Fruit fly (Drosophila melanogaster) whole organism, embryonic: ENCODE measurements around the gene CG9775.

Source experiments
- Adf1 ChIP-seq: fragments of 200-800 bp; sonication (Bioruptor generic); IDR thresholded peaks from 2 replicates; pipeline ENCODE4 v1.3.6; 2022; ENCODE audit warnings: missing biosample characterization, missing genetic modification characterization
- CG11695 ChIP-seq: fragments of 200-800 bp; sonication (Bioruptor generic); IDR thresholded peaks from 3 replicates; pipeline ENCODE4 v1.3.6; 2022; ENCODE audit warnings: missing biosample characterization, missing genetic modification characterization
- CG12104 ChIP-seq: fragments of 200-800 bp; sonication (Bioruptor generic); optimal IDR thresholded peaks from 3 replicates; lab custom pipeline; 2016; ENCODE audit warnings: missing biosample characterization, missing genetic modification characterization
- CG12391 ChIP-seq: fragments of 200-800 bp; sonication (Bioruptor generic); optimal IDR thresholded peaks from 3 replicates; lab custom pipeline; 2018; ENCODE audit warnings: missing biosample characterization, mild to moderate bottlenecking, missing genetic modification characterization, moderate library complexity
- CG12769 ChIP-seq: fragments of 200-800 bp; sonication (Bioruptor generic); optimal IDR thresholded peaks from 2 replicates; lab custom pipeline; 2019; ENCODE audit warnings: missing biosample characterization, mild to moderate bottlenecking, missing genetic modification characterization, moderate library complexity
- CG15269 ChIP-seq: fragments of 200-800 bp; sonication (Bioruptor generic); optimal IDR thresholded peaks from 2 replicates; lab custom pipeline; 2018; ENCODE audit warnings: missing biosample characterization, mild to moderate bottlenecking, missing genetic modification characterization, moderate library complexity
- CG15601 ChIP-seq: fragments of 200-800 bp; sonication (Bioruptor generic); optimal IDR thresholded peaks from 3 replicates; lab custom pipeline; 2019; ENCODE audit warnings: missing biosample characterization, mild to moderate bottlenecking, missing genetic modification characterization, moderate library complexity
- CG1603 ChIP-seq: fragments of 200-800 bp; sonication (Bioruptor generic); optimal IDR thresholded peaks from 2 replicates; lab custom pipeline; 2019; ENCODE audit warnings: missing biosample characterization, mild to moderate bottlenecking, missing genetic modification characterization, moderate library complexity
- CG17802 ChIP-seq: fragments of 200-800 bp; sonication (Bioruptor generic); optimal IDR thresholded peaks from 2 replicates; lab custom pipeline; 2018; ENCODE audit warnings: missing biosample characterization, mild to moderate bottlenecking, missing genetic modification characterization, moderate library complexity
- CG2712 ChIP-seq: fragments of 200-800 bp; optimal IDR thresholded peaks from 3 replicates; lab custom pipeline; 2019; ENCODE audit warnings: missing biosample characterization, mild to moderate bottlenecking, missing genetic modification characterization, moderate library complexity
- CG2889 ChIP-seq: fragments of 200-800 bp; sonication (Bioruptor generic); IDR thresholded peaks from 3 replicates; pipeline ENCODE4 v1.3.6; 2022; ENCODE audit warnings: missing biosample characterization, missing genetic modification characterization
- CG3995 ChIP-seq: fragments of 200-800 bp; sonication (Bioruptor generic); optimal IDR thresholded peaks from 3 replicates; lab custom pipeline; 2016; ENCODE audit warnings: missing biosample characterization, missing genetic modification characterization
- CG6689 ChIP-seq: fragments of 200-800 bp; sonication (Bioruptor generic); IDR thresholded peaks from 2 replicates; pipeline ENCODE4 v1.3.6; 2022; ENCODE audit warnings: missing biosample characterization, missing genetic modification characterization
- CG7556 ChIP-seq: fragments of 200-800 bp; sonication (Bioruptor generic); optimal IDR thresholded peaks from 2 replicates; lab custom pipeline; 2017; ENCODE audit warnings: missing biosample characterization, mild to moderate bottlenecking, missing genetic modification characterization
- CG8281 ChIP-seq: fragments of 200-800 bp; sonication (Bioruptor generic); optimal IDR thresholded peaks from 2 replicates; lab custom pipeline; 2018; ENCODE audit warnings: missing biosample characterization, mild to moderate bottlenecking, missing genetic modification characterization, moderate library complexity
- CG8359 ChIP-seq: fragments of 200-800 bp; sonication (Bioruptor generic); optimal IDR thresholded peaks from 2 replicates; lab custom pipeline; 2017; ENCODE audit warnings: missing biosample characterization, mild to moderate bottlenecking, missing genetic modification characterization, borderline replicate concordance
- CG8478 ChIP-seq: fragments of >200 bp; optimal IDR thresholded peaks from 2 replicates; lab custom pipeline; 2018
- CG9817 ChIP-seq: fragments of 200-800 bp; sonication (Bioruptor generic); optimal IDR thresholded peaks from 2 replicates; lab custom pipeline; 2018; ENCODE audit warnings: missing biosample characterization, mild to moderate bottlenecking, missing genetic modification characterization, moderate library complexity
- D ChIP-seq, 2 experiments: fragments of 200-800 bp in 1 of 2; fragments of >200 bp in 1 of 2; sonication (Bioruptor generic) in 1 of 2; optimal IDR thresholded peaks; 2 replicates in 1 of 2; 3 replicates in 1 of 2; lab custom pipeline; 2017; ENCODE audit warnings: mild to moderate bottlenecking in 1 of 2, missing biosample characterization in 1 of 2, missing genetic modification characterization in 1 of 2, missing genetic modification reagents in 1 of 2
- Dref ChIP-seq: fragments of 200-800 bp; sonication (Bioruptor generic); IDR thresholded peaks from 2 replicates; pipeline ENCODE4 v1.3.6; 2022; ENCODE audit warnings: missing biosample characterization, missing genetic modification characterization
- Ets65A ChIP-seq: fragments of 200-800 bp; sonication (Bioruptor generic); peaks from one replicate; lab custom pipeline; 2016; ENCODE audit warnings: missing biosample characterization, missing genetic modification characterization
- Ets97D ChIP-seq: fragments of 200-800 bp; sonication (Bioruptor generic); optimal IDR thresholded peaks from 3 replicates; lab custom pipeline; 2016; ENCODE audit warnings: missing biosample characterization, missing genetic modification characterization
- Hr39 ChIP-seq: fragments of >200 bp; optimal IDR thresholded peaks from 2 replicates; lab custom pipeline; 2017
- Lim3 ChIP-seq: fragments of 200-800 bp; sonication (Bioruptor generic); IDR thresholded peaks from 2 replicates; pipeline ENCODE4 v1.3.6; 2022; ENCODE audit warnings: missing biosample characterization, missing genetic modification characterization
- MESR4 ChIP-seq: fragments of 200-800 bp; sonication (Bioruptor generic); optimal IDR thresholded peaks from 2 replicates; lab custom pipeline; 2018; ENCODE audit warnings: missing biosample characterization, mild to moderate bottlenecking, missing genetic modification characterization, moderate library complexity
- Oli ChIP-seq: fragments of 200-800 bp; sonication (Bioruptor generic); optimal IDR thresholded peaks from 2 replicates; lab custom pipeline; 2018; ENCODE audit warnings: missing biosample characterization, mild to moderate bottlenecking, missing genetic modification characterization, moderate library complexity
- Ptx1 ChIP-seq: fragments of 200-800 bp; sonication (Bioruptor generic); IDR thresholded peaks from 2 replicates; pipeline ENCODE4 v1.3.6; 2022; ENCODE audit warnings: missing biosample characterization, missing genetic modification characterization
- Scr ChIP-seq: fragments of 200-800 bp; sonication (Bioruptor generic); IDR thresholded peaks from 2 replicates; pipeline ENCODE4 v1.3.6; 2022; ENCODE audit warnings: missing biosample characterization, missing genetic modification characterization; ENCODE audit not compliant: partially characterized antibody
- Side ChIP-seq: fragments of 200-800 bp; sonication (Bioruptor generic); optimal IDR thresholded peaks from 2 replicates; lab custom pipeline; 2016; ENCODE audit warnings: missing biosample characterization, missing genetic modification characterization
- Sox100B ChIP-seq: fragments of 200-800 bp; sonication (Bioruptor generic); optimal IDR thresholded peaks from 3 replicates; lab custom pipeline; 2018; ENCODE audit warnings: missing biosample characterization, mild to moderate bottlenecking, missing genetic modification characterization
- Tbp ChIP-seq: fragments of >200 bp; optimal IDR thresholded peaks from 2 replicates; lab custom pipeline; 2018; ENCODE audit warnings: missing biosample characterization, missing genetic modification characterization
- Trl ChIP-seq, 3 experiments: fragments of >200 bp in 2 of 3; fragments of 200-800 bp in 1 of 3; sonication (Bioruptor generic) in 1 of 3; optimal IDR thresholded peaks; 2 replicates in 1 of 3; 3 replicates in 2 of 3; lab custom pipeline; 2016 to 2017; ENCODE audit warnings: missing biosample characterization in 1 of 3, missing genetic modification characterization in 1 of 3
- chn ChIP-seq: fragments of 200-800 bp; sonication (Bioruptor generic); optimal IDR thresholded peaks from 2 replicates; lab custom pipeline; 2016; ENCODE audit warnings: missing biosample characterization, missing genetic modification characterization
- crc ChIP-seq: fragments of 200-800 bp; sonication (Bioruptor generic); optimal IDR thresholded peaks from 2 replicates; lab custom pipeline; 2016; ENCODE audit warnings: missing biosample characterization, missing genetic modification characterization
- emc ChIP-seq: fragments of 200-800 bp; sonication (Bioruptor generic); optimal IDR thresholded peaks from 2 replicates; lab custom pipeline; 2016; ENCODE audit warnings: missing biosample characterization, missing genetic modification characterization
- ftz-f1 ChIP-seq: fragments of 200-800 bp; sonication (Bioruptor generic); optimal IDR thresholded peaks from 2 replicates; lab custom pipeline; 2016; ENCODE audit warnings: missing biosample characterization, missing genetic modification characterization
- fu2 ChIP-seq: fragments of 200-800 bp; sonication (Bioruptor generic); optimal IDR thresholded peaks from 2 replicates; lab custom pipeline; 2016; ENCODE audit warnings: missing biosample characterization, missing genetic modification characterization
- gro ChIP-seq: fragments of 200-800 bp; sonication (Bioruptor generic); optimal IDR thresholded peaks from 2 replicates; lab custom pipeline; 2016; ENCODE audit warnings: missing biosample characterization, missing genetic modification characterization
- jing ChIP-seq: fragments of 200-800 bp; sonication (Bioruptor generic); optimal IDR thresholded peaks from 2 replicates; lab custom pipeline; 2018; ENCODE audit warnings: missing biosample characterization, mild to moderate bottlenecking, missing genetic modification characterization
- kah ChIP-seq: fragments of 200-800 bp; sonication (Bioruptor generic); optimal IDR thresholded peaks from 2 replicates; lab custom pipeline; 2018; ENCODE audit warnings: missing biosample characterization, mild to moderate bottlenecking, missing genetic modification characterization
- klu ChIP-seq: fragments of 200-800 bp; sonication (Bioruptor generic); IDR thresholded peaks from 2 replicates; pipeline ENCODE4 v1.3.6; 2022; ENCODE audit warnings: missing biosample characterization, missing genetic modification characterization
- lilli ChIP-seq: fragments of 200-800 bp; sonication (Bioruptor generic); optimal IDR thresholded peaks from 3 replicates; lab custom pipeline; 2016; ENCODE audit warnings: missing biosample characterization, missing genetic modification characterization
- p53 ChIP-seq: fragments of 200-800 bp; sonication (Bioruptor generic); optimal IDR thresholded peaks from 2 replicates; lab custom pipeline; 2016; ENCODE audit warnings: missing biosample characterization, missing genetic modification characterization
- salm ChIP-seq: fragments of 200-800 bp; sonication (Bioruptor generic); optimal IDR thresholded peaks from 2 replicates; lab custom pipeline; 2018; ENCODE audit warnings: missing biosample characterization, mild to moderate bottlenecking, missing genetic modification characterization
- sens-2 ChIP-seq: fragments of 200-800 bp; sonication (Bioruptor generic); IDR thresholded peaks from 2 replicates; pipeline ENCODE4 v1.3.6; 2022; ENCODE audit warnings: missing biosample characterization, missing genetic modification characterization
- ssp ChIP-seq: fragments of 200-800 bp; sonication (Bioruptor generic); IDR thresholded peaks from 2 replicates; pipeline ENCODE4 v1.3.6; 2022; ENCODE audit warnings: missing biosample characterization, missing genetic modification characterization
- tin ChIP-seq: fragments of 200-800 bp; sonication (Bioruptor generic); optimal IDR thresholded peaks from 3 replicates; lab custom pipeline; 2016; ENCODE audit warnings: missing biosample characterization, missing genetic modification characterization
- yki ChIP-seq: fragments of >200 bp; optimal IDR thresholded peaks from 3 replicates; lab custom pipeline; 2018
- zfh2 ChIP-seq: fragments of 200-800 bp; sonication (Bioruptor generic); optimal IDR thresholded peaks from 2 replicates; lab custom pipeline; 2016; ENCODE audit warnings: missing biosample characterization, missing genetic modification characterization

CG9775 gene

dm6 chr3R:4658991-4659933, 17.6 kb upstream of the CG9775 start, which contains the start of gene smash (continued):
- TF ChIP-seq ftz-f1 (GFP tag; lab: Kevin White, UChicago) (peak; percentile 67), Oli (tag; lab: Kevin White, UChicago) (no peak), kah (GFP tag; lab: Kevin White, UChicago) (no peak), Trl (optimal IDR thresholded peaks at IDR 0.05; lab: Kevin White, UChicago) (no peak), Trl (GFP tag; optimal IDR thresholded peaks at IDR 0.05; lab: Kevin White, UChicago) (no peak), Adf1 (GFP tag; lab: Robert Waterston, UW) (peak; percentile 51; the same call in 1 of the 2 replicates), zfh2 (GFP tag; lab: Kevin White, UChicago) (peak; percentile 12), p53 (GFP tag; lab: Kevin White, UChicago) (no peak), CG3995 (GFP tag; lab: Kevin White, UChicago) (peak; percentile 32), salm (tag; lab: Kevin White, UChicago) (peak; percentile 38), yki (lab: Kevin White, UChicago) (no peak), CG12769 (tag; lab: Kevin White, UChicago) (peak; percentile 83), CG12104 (no peak), chn (GFP tag; lab: Kevin White, UChicago) (peak; percentile 51), klu (GFP tag; lab: Robert Waterston, UW) (peak; percentile 16; the same call in 1 of the 2 replicates), CG8281 (no peak), CG2889 (GFP tag; lab: Robert Waterston, UW) (0 out of 3 replicates have a peak, but pooled peaks have one; percentile 17), Sox100B (GFP tag; lab: Kevin White, UChicago) (no peak), MESR4 (GFP tag; lab: Kevin White, UChicago) (peak; percentile 53), Hr39 (lab: Kevin White, UChicago) (no peak), CG12391 (peak; percentile 4), Scr (GFP tag; lab: Robert Waterston, UW) (peak; percentile 50; the same call in 1 of the 2 replicates), crc (GFP tag; lab: Kevin White, UChicago) (no peak), Side (GFP tag; lab: Kevin White, UChicago) (peak; percentile 35), emc (no peak), CG1603 (tag; lab: Kevin White, UChicago) (peak; percentile 58), tin (no peak), ssp (GFP tag; lab: Robert Waterston, UW) (no peak), CG11695 (no peak), CG6689 (no peak), CG7556 (GFP tag; lab: Kevin White, UChicago) (peak; percentile 22), Dref (peak; percentile 40), CG2712 (tag; lab: Kevin White, UChicago) (peak; percentile 14), jing (GFP tag; lab: Kevin White, UChicago) (no peak), Lim3 (GFP tag; lab: Robert Waterston, UW) (no peak), Tbp (GFP tag; lab: Kevin White, UChicago) (no peak), CG8478 (lab: Kevin White, UChicago) (peak; percentile 52), sens-2 (GFP tag; lab: Robert Waterston, UW) (peak; percentile 48), CG15601 (tag; lab: Kevin White, UChicago) (no peak), Ets97D (GFP tag; lab: Kevin White, UChicago) (peak; percentile 76), CG15269 (tag; lab: Kevin White, UChicago) (peak; percentile 38), Ets65A (GFP tag; lab: Kevin White, UChicago) (peak; percentile 30), Ptx1 (GFP tag; lab: Robert Waterston, UW) (no peak), lilli (GFP tag; lab: Kevin White, UChicago) (peak; percentile 48), D (optimal IDR thresholded peaks at IDR 0.05; lab: Kevin White, UChicago) (peak; percentile 23), D (GFP tag; optimal IDR thresholded peaks at IDR 0.05; lab: Kevin White, UChicago) (no peak), CG9817 (tag; lab: Kevin White, UChicago) (no peak), CG8359 (GFP tag; lab: Kevin White, UChicago) (no peak), CG17802 (tag; lab: Kevin White, UChicago) (no peak), gro (GFP tag; lab: Kevin White, UChicago) (peak; percentile 80), fu2 (GFP tag; lab: Kevin White, UChicago) (no peak)
